Fruit fly (Drosophila melanogaster) whole organism, embryonic: ENCODE measurements around the gene CG32313.

Experiments
- Atf6 ChIP-seq: fragments of 200-800 bp; sonication (Bioruptor generic); IDR thresholded peaks from 2 replicates; pipeline ENCODE4 v1.3.6; 2022; ENCODE audit warnings: missing biosample characterization, missing genetic modification characterization
- Awh ChIP-seq: fragments of 200-800 bp; sonication (Bioruptor generic); IDR thresholded peaks from 2 replicates; pipeline ENCODE4, ENCODE4 v1.3.6; 2022; ENCODE audit warnings: missing biosample characterization, missing genetic modification characterization
- CG10543 ChIP-seq: fragments of 200-800 bp; sonication (Bioruptor generic); optimal IDR thresholded peaks from 3 replicates; lab custom pipeline; 2017; ENCODE audit warnings: missing biosample characterization, mild to moderate bottlenecking, missing genetic modification characterization, moderate library complexity
- CG10654 ChIP-seq: fragments of 200-800 bp; sonication (Bioruptor generic); optimal IDR thresholded peaks from 2 replicates; lab custom pipeline; 2016; ENCODE audit warnings: missing biosample characterization, missing genetic modification characterization
- CG11723 ChIP-seq: fragments of 200-800 bp; sonication (Bioruptor generic); optimal IDR thresholded peaks from 2 replicates; lab custom pipeline; 2017; ENCODE audit warnings: missing biosample characterization, mild to moderate bottlenecking, missing genetic modification characterization
- CG12744 ChIP-seq: fragments of 200-800 bp; sonication (Bioruptor generic); optimal IDR thresholded peaks from 2 replicates; lab custom pipeline; 2016; ENCODE audit warnings: missing biosample characterization, missing genetic modification characterization
- CG14050 ChIP-seq: fragments of 200-800 bp; sonication (Bioruptor generic); IDR thresholded peaks from 3 replicates; pipeline ENCODE4 v1.3.6; 2022; ENCODE audit warnings: missing biosample characterization, missing genetic modification characterization
- CG14710 ChIP-seq: fragments of 200-800 bp; sonication (Bioruptor generic); optimal IDR thresholded peaks from 3 replicates; lab custom pipeline; 2019; ENCODE audit warnings: missing biosample characterization, mild to moderate bottlenecking, missing genetic modification characterization, moderate library complexity
- CG14860 ChIP-seq: fragments of 200-800 bp; sonication (Bioruptor generic); IDR thresholded peaks from 3 replicates; pipeline ENCODE4 v1.3.6; 2022; ENCODE audit warnings: missing biosample characterization, missing genetic modification characterization; ENCODE audit not compliant: partially characterized antibody
- CG15696 ChIP-seq: fragments of 200-800 bp; sonication (Bioruptor generic); optimal IDR thresholded peaks from 2 replicates; lab custom pipeline; 2019; ENCODE audit warnings: missing biosample characterization, mild to moderate bottlenecking, missing genetic modification characterization, moderate library complexity
- CG1647 ChIP-seq: fragments of 200-800 bp; sonication (Bioruptor generic); optimal IDR thresholded peaks from 3 replicates; lab custom pipeline; 2016; ENCODE audit warnings: missing biosample characterization, missing genetic modification characterization
- CG17361 ChIP-seq: fragments of 200-800 bp; sonication (Bioruptor generic); IDR thresholded peaks from 3 replicates; pipeline ENCODE4 v1.3.6; 2022; ENCODE audit warnings: missing biosample characterization, missing genetic modification characterization
- CG3065 ChIP-seq: fragments of 200-800 bp; sonication (Bioruptor generic); optimal IDR thresholded peaks from 2 replicates; lab custom pipeline; 2016; ENCODE audit warnings: missing biosample characterization, missing genetic modification characterization
- CG42726 ChIP-seq: fragments of 200-800 bp; sonication (Bioruptor generic); IDR thresholded peaks from 2 replicates; pipeline ENCODE4 v1.3.6; 2022; ENCODE audit warnings: missing biosample characterization, missing genetic modification characterization; ENCODE audit not compliant: partially characterized antibody
- CG7372 ChIP-seq: fragments of 200-800 bp; sonication (Bioruptor generic); IDR thresholded peaks from 2 replicates; pipeline ENCODE4 v1.3.6; 2022; ENCODE audit warnings: missing biosample characterization, missing genetic modification characterization
- CG7928 ChIP-seq: fragments of 200-800 bp; sonication (Bioruptor generic); optimal IDR thresholded peaks from 2 replicates; lab custom pipeline; 2017; ENCODE audit warnings: missing biosample characterization, mild to moderate bottlenecking, missing genetic modification characterization
- CG8281 ChIP-seq: fragments of 200-800 bp; sonication (Bioruptor generic); optimal IDR thresholded peaks from 2 replicates; lab custom pipeline; 2018; ENCODE audit warnings: missing biosample characterization, mild to moderate bottlenecking, missing genetic modification characterization, moderate library complexity
- CG8944 ChIP-seq: fragments of 200-800 bp; sonication (Bioruptor generic); optimal IDR thresholded peaks from 3 replicates; lab custom pipeline; 2016; ENCODE audit warnings: missing biosample characterization, missing genetic modification characterization
- CG9876 ChIP-seq: fragments of 200-800 bp; sonication (Bioruptor generic); optimal IDR thresholded peaks from 2 replicates; lab custom pipeline; 2016; ENCODE audit warnings: missing biosample characterization, missing genetic modification characterization
- CTCF ChIP-seq: fragments of 200-800 bp; sonication (Bioruptor generic); optimal IDR thresholded peaks from 2 replicates; lab custom pipeline; 2017; ENCODE audit warnings: missing biosample characterization, mild to moderate bottlenecking, missing genetic modification characterization, moderate library complexity
- Deaf1 ChIP-seq: fragments of 200-800 bp; optimal IDR thresholded peaks from 3 replicates; lab custom pipeline; 2019; ENCODE audit warnings: missing biosample characterization, mild to moderate bottlenecking, missing genetic modification characterization, moderate library complexity
- Doc2 ChIP-seq: fragments of 200-800 bp; sonication (Bioruptor generic); IDR thresholded peaks from 2 replicates; pipeline ENCODE4 v1.3.6; 2022; ENCODE audit warnings: missing biosample characterization, missing genetic modification characterization
- Drgx ChIP-seq: fragments of 200-800 bp; sonication (Bioruptor generic); IDR thresholded peaks from 2 replicates; pipeline ENCODE4 v1.3.6; 2022; ENCODE audit warnings: missing biosample characterization, missing genetic modification characterization
- E2f2 ChIP-seq: fragments of 200-800 bp; sonication (Bioruptor generic); IDR thresholded peaks from 2 replicates; pipeline ENCODE4 v1.3.6; 2022; ENCODE audit warnings: missing biosample characterization, missing genetic modification characterization
- Hr39 ChIP-seq: fragments of >200 bp; optimal IDR thresholded peaks from 2 replicates; lab custom pipeline; 2017
- MTF-1 ChIP-seq: fragments of 200-800 bp; sonication (Bioruptor generic); optimal IDR thresholded peaks from 2 replicates; lab custom pipeline; 2018; ENCODE audit warnings: missing biosample characterization, mild to moderate bottlenecking, missing genetic modification characterization, borderline replicate concordance
- Nf-YC ChIP-seq: fragments of 200-800 bp; optimal IDR thresholded peaks from 3 replicates; lab custom pipeline; 2019; ENCODE audit warnings: missing biosample characterization, mild to moderate bottlenecking, missing genetic modification characterization, moderate library complexity
- Spps ChIP-seq: fragments of 200-800 bp; sonication (Bioruptor generic); optimal IDR thresholded peaks from 2 replicates; lab custom pipeline; 2018; ENCODE audit warnings: missing biosample characterization, mild to moderate bottlenecking, missing genetic modification characterization
- Sry-δ ChIP-seq: fragments of 200-800 bp; sonication (Bioruptor generic); optimal IDR thresholded peaks from 2 replicates; lab custom pipeline; 2016; ENCODE audit warnings: missing biosample characterization, missing genetic modification characterization
- TFAM ChIP-seq: fragments of 200-800 bp; sonication (Bioruptor generic); optimal IDR thresholded peaks from 2 replicates; lab custom pipeline; 2017; ENCODE audit warnings: missing biosample characterization, missing genetic modification characterization, inconsistent platforms
- Usf ChIP-seq: fragments of 200-800 bp; sonication (Bioruptor generic); optimal IDR thresholded peaks from 2 replicates; lab custom pipeline; 2017; ENCODE audit warnings: missing genotype, missing biosample characterization, missing genetic modification characterization
- ara ChIP-seq: fragments of 200-800 bp; sonication (Bioruptor generic); IDR thresholded peaks from 2 replicates; pipeline ENCODE4 v1.3.6; 2022; ENCODE audit warnings: missing biosample characterization, missing genetic modification characterization
- ato ChIP-seq: fragments of 200-800 bp; sonication (Bioruptor generic); IDR thresholded peaks from 2 replicates; pipeline ENCODE4 v1.3.6; 2022; ENCODE audit warnings: missing biosample characterization, missing genetic modification characterization; ENCODE audit not compliant: partially characterized antibody
- cad ChIP-seq: fragments of >200 bp; optimal IDR thresholded peaks from 2 replicates; lab custom pipeline; 2017; ENCODE audit warnings: missing biosample characterization, missing genetic modification characterization
- croc ChIP-seq: fragments of 200-800 bp; sonication (Bioruptor generic); conservative IDR thresholded peaks from 3 replicates; pipeline ENCODE4 v1.3.6; 2022; ENCODE audit warnings: missing biosample characterization, missing genetic modification characterization
- dpn ChIP-seq, 2 experiments: fragments of 200-800 bp; sonication (Bioruptor generic); optimal IDR thresholded peaks; 3 replicates each; lab custom pipeline; 2016; ENCODE audit warnings: missing biosample characterization in 2 of 2, missing genetic modification characterization in 2 of 2
- eyg ChIP-seq: fragments of 200-800 bp; sonication (Bioruptor generic); optimal IDR thresholded peaks from 3 replicates; lab custom pipeline; 2016; ENCODE audit warnings: missing biosample characterization, missing genetic modification characterization
- gfzf ChIP-seq: fragments of 200-800 bp; sonication (Bioruptor generic); optimal IDR thresholded peaks from 2 replicates; lab custom pipeline; 2016; ENCODE audit warnings: missing biosample characterization, mild to moderate bottlenecking, missing genetic modification characterization, moderate library complexity
- ham ChIP-seq: fragments of 200-800 bp; sonication (Bioruptor generic); IDR thresholded peaks from 2 replicates; pipeline ENCODE4 v1.3.6; 2022; ENCODE audit warnings: missing biosample characterization, missing genetic modification characterization
- ind ChIP-seq: fragments of 200-800 bp; sonication (Bioruptor generic); optimal IDR thresholded peaks from 3 replicates; lab custom pipeline; 2016; ENCODE audit warnings: missing biosample characterization, missing genetic modification characterization
- ken ChIP-seq: fragments of 200-800 bp; sonication (Bioruptor generic); IDR thresholded peaks from 3 replicates; pipeline ENCODE4 v1.3.6; 2022; ENCODE audit warnings: missing biosample characterization, missing genetic modification characterization
- knrl ChIP-seq: fragments of 200-800 bp; sonication (Bioruptor generic); IDR thresholded peaks from 3 replicates; pipeline ENCODE4 v1.3.6; 2022; ENCODE audit warnings: missing biosample characterization, missing genetic modification characterization; ENCODE audit not compliant: partially characterized antibody
- lmd ChIP-seq: fragments of 200-800 bp; sonication (Bioruptor generic); IDR thresholded peaks from 2 replicates; pipeline ENCODE4 v1.3.6; 2022; ENCODE audit warnings: missing biosample characterization, missing genetic modification characterization
- maf-S ChIP-seq: fragments of 200-800 bp; sonication (Bioruptor generic); optimal IDR thresholded peaks from 2 replicates; lab custom pipeline; 2016; ENCODE audit warnings: missing biosample characterization, missing genetic modification characterization
- nerfin-1 ChIP-seq: fragments of 200-800 bp; sonication (Bioruptor generic); optimal IDR thresholded peaks from 3 replicates; lab custom pipeline; 2019; ENCODE audit warnings: missing biosample characterization, mild to moderate bottlenecking, missing genetic modification characterization, moderate library complexity
- pb ChIP-seq: fragments of 200-800 bp; sonication (Bioruptor generic); optimal IDR thresholded peaks from 3 replicates; lab custom pipeline; 2016; ENCODE audit warnings: missing biosample characterization, missing genetic modification characterization
- pfk ChIP-seq: fragments of 200-800 bp; sonication (Bioruptor generic); optimal IDR thresholded peaks from 2 replicates; lab custom pipeline; 2018; ENCODE audit warnings: missing biosample characterization, mild to moderate bottlenecking, missing genetic modification characterization, moderate library complexity
- sd ChIP-seq: fragments of 200-800 bp; sonication (Bioruptor generic); optimal IDR thresholded peaks from 3 replicates; lab custom pipeline; 2018; ENCODE audit warnings: missing biosample characterization, mild to moderate bottlenecking, missing genetic modification characterization, moderate library complexity
- sens-2 ChIP-seq: fragments of 200-800 bp; sonication (Bioruptor generic); IDR thresholded peaks from 2 replicates; pipeline ENCODE4 v1.3.6; 2022; ENCODE audit warnings: missing biosample characterization, missing genetic modification characterization
- sqz ChIP-seq: fragments of 200-800 bp; sonication (Bioruptor generic); optimal IDR thresholded peaks from 3 replicates; lab custom pipeline; 2018; ENCODE audit warnings: missing biosample characterization, mild to moderate bottlenecking, missing genetic modification characterization
- stwl ChIP-seq: fragments of 200-800 bp; sonication (Bioruptor generic); optimal IDR thresholded peaks from 3 replicates; lab custom pipeline; 2018; ENCODE audit warnings: missing biosample characterization, mild to moderate bottlenecking, missing genetic modification characterization, moderate library complexity
- usp ChIP-seq: fragments of >200 bp; optimal IDR thresholded peaks from 2 replicates; lab custom pipeline; 2017; ENCODE audit warnings: missing biosample characterization, missing genetic modification characterization

CG32313 gene

dm6 chr3L:1546349-1547116 lies 990 bp upstream of the CG32313 start (continued):
- TF ChIP-seq MTF-1 = peak; percentile 7
- no peak for TF ChIP-seq CG14710
- no peak for TF ChIP-seq croc (GFP tag; lab: Robert Waterston, UW)
- TF ChIP-seq stwl = no peak
- no peak for TF ChIP-seq gfzf (GFP tag; lab: Kevin White, UChicago)
- TF ChIP-seq nerfin-1 = no peak
- 0 out of 2 replicates have a peak, but pooled peaks have one; percentile 5 for TF ChIP-seq sens-2
- no peak for TF ChIP-seq CG9876 (GFP tag; lab: Kevin White, UChicago)
- no peak for TF ChIP-seq CG42726
- no peak for TF ChIP-seq CG7372 (GFP tag; lab: Robert Waterston, UW)
- TF ChIP-seq ara (GFP tag; lab: Robert Waterston, UW) = peak; percentile 36; the same call in 1 of the 2 replicates
- no peak for TF ChIP-seq sqz (GFP tag; lab: Kevin White, UChicago)
- TF ChIP-seq CG14050 (GFP tag; lab: Robert Waterston, UW) = no peak
- TF ChIP-seq Drgx (GFP tag; lab: Robert Waterston, UW) = no peak
- no peak for TF ChIP-seq CG3065
- TF ChIP-seq Usf (GFP tag; lab: Kevin White, UChicago) = no peak
- TF ChIP-seq CTCF (GFP tag; lab: Kevin White, UChicago) = peak; percentile 29
- no peak for TF ChIP-seq Atf6 (GFP tag; lab: Robert Waterston, UW)
- no peak for TF ChIP-seq lmd (GFP tag; lab: Robert Waterston, UW)
- TF ChIP-seq CG14860 (GFP tag; lab: Robert Waterston, UW) = no peak
- TF ChIP-seq TFAM (GFP tag; lab: Kevin White, UChicago) = no peak
- TF ChIP-seq pb = no peak
- no peak for TF ChIP-seq CG10654 (GFP tag; lab: Kevin White, UChicago)
- no peak for TF ChIP-seq ind (GFP tag; lab: Kevin White, UChicago)
- no peak for TF ChIP-seq usp
- no peak for TF ChIP-seq maf-S (GFP tag; lab: Kevin White, UChicago)
- TF ChIP-seq cad (GFP tag; lab: Kevin White, UChicago) = no peak
- no peak for TF ChIP-seq CG15696
- no peak for TF ChIP-seq eyg (GFP tag; lab: Kevin White, UChicago)
- peak; percentile 50 for TF ChIP-seq CG10543
- TF ChIP-seq Awh = no peak; the same call in 1 of the 2 replicates
- TF ChIP-seq Doc2 (GFP tag; lab: Robert Waterston, UW) = no peak
- no peak for TF ChIP-seq dpn (GFP tag; optimal IDR thresholded peaks at IDR 0.05; lab: Kevin White, UChicago)
- TF ChIP-seq ham (GFP tag; lab: Robert Waterston, UW) = no peak
- TF ChIP-seq E2f2 (GFP tag; lab: Robert Waterston, UW) = no peak
- no peak for TF ChIP-seq CG8944 (GFP tag; lab: Kevin White, UChicago)
- TF ChIP-seq CG12744 (GFP tag; lab: Kevin White, UChicago) = no peak
- no peak for TF ChIP-seq CG11723 (GFP tag; lab: Kevin White, UChicago)
- TF ChIP-seq pfk (GFP tag; lab: Kevin White, UChicago) = peak; percentile 27
- peak; percentile 83 for TF ChIP-seq Deaf1 (tag; lab: Kevin White, UChicago)
- TF ChIP-seq CG1647 (GFP tag; lab: Kevin White, UChicago) = no peak
- no peak for TF ChIP-seq Spps (tag; lab: Kevin White, UChicago)
- no peak for TF ChIP-seq ato (GFP tag; lab: Robert Waterston, UW)
- TF ChIP-seq CG7928 (GFP tag; lab: Kevin White, UChicago) = no peak
- TF ChIP-seq CG8281 = no peak
- TF ChIP-seq Hr39 (lab: Kevin White, UChicago) = no peak
- TF ChIP-seq sd = peak; percentile 6
- no peak for TF ChIP-seq knrl
- no peak for TF ChIP-seq Nf-YC (tag; lab: Kevin White, UChicago)
- TF ChIP-seq CG17361 (GFP tag; lab: Robert Waterston, UW) = no peak
- no peak for TF ChIP-seq Sry-δ (GFP tag; lab: Kevin White, UChicago)
- no peak for TF ChIP-seq ken (GFP tag; lab: Robert Waterston, UW)
